Worm (Caenorhabditis elegans) whole organism, L1 larva: Measurements from ENCODE around the gene T19D12.1.

Source experiments
- C16A3.4 ChIP-seq: fragments of 150-350 bp; optimal IDR thresholded peaks from 2 replicates; lab custom pipeline; 2014; ENCODE audit warnings: missing biosample characterization, missing genetic modification characterization
- F16B12.6 ChIP-seq: fragments of 150-350 bp; optimal IDR thresholded peaks from 2 replicates; lab custom pipeline; 2014; ENCODE audit warnings: missing biosample characterization, missing genetic modification characterization
- ceh-82 ChIP-seq, 3 experiments: fragments of 150-350 bp in 1 of 3; sonication (generic microtip) in 2 of 3; optimal IDR thresholded peaks; 2 replicates each; lab custom pipeline; 2014 to 2017; ENCODE audit warnings: missing biosample characterization in 3 of 3, missing genetic modification characterization in 3 of 3
- efl-3 ChIP-seq: fragments of 200-800 bp; sonication (Bioruptor generic); optimal IDR thresholded peaks from 2 replicates; lab custom pipeline; 2018; ENCODE audit warnings: mild to moderate bottlenecking, missing genetic modification characterization, missing compliant biosample characterization
- lin-13 ChIP-seq: fragments of 150-350 bp; optimal IDR thresholded peaks from 2 replicates; lab custom pipeline; 2014; ENCODE audit warnings: missing biosample characterization, missing genetic modification reagents, missing genetic modification characterization
- mep-1 ChIP-seq: fragments of 150-350 bp; optimal IDR thresholded peaks from 2 replicates; lab custom pipeline; 2014; ENCODE audit warnings: missing biosample characterization, missing genetic modification characterization
- nhr-237 ChIP-seq: fragments of 150-350 bp; optimal IDR thresholded peaks from 2 replicates; lab custom pipeline; 2014; ENCODE audit warnings: missing biosample characterization, missing genetic modification characterization
- nhr-28 ChIP-seq: fragments of 150-350 bp; optimal IDR thresholded peaks from 2 replicates; lab custom pipeline; 2014; ENCODE audit warnings: missing biosample characterization, missing genetic modification characterization
- nhr-76 ChIP-seq: sonication (generic microtip); optimal IDR thresholded peaks from 2 replicates; lab custom pipeline; 2017; ENCODE audit warnings: missing biosample characterization, missing genetic modification characterization
- skn-1 ChIP-seq: fragments of 150-350 bp; optimal IDR thresholded peaks from 2 replicates; lab custom pipeline; 2014; ENCODE audit warnings: missing biosample characterization, missing genetic modification characterization
- snu-23 ChIP-seq: sonication (generic microtip); optimal IDR thresholded peaks from 2 replicates; lab custom pipeline; 2016; ENCODE audit warnings: missing genetic modification characterization, missing compliant biosample characterization
- unc-130 ChIP-seq: fragments of 150-350 bp; optimal IDR thresholded peaks from 2 replicates; lab custom pipeline; 2017; ENCODE audit warnings: missing biosample characterization, missing genetic modification characterization, inconsistent platforms
- unc-30 ChIP-seq: sonication (generic microtip); optimal IDR thresholded peaks from 2 replicates; lab custom pipeline; 2017; ENCODE audit warnings: missing biosample characterization, missing genetic modification characterization

- TF ChIP-seq ceh-82 (tag; optimal IDR thresholded peaks at IDR 0.05; lab: Kevin White, UChicago) (no peak), skn-1 (tag; lab: Kevin White, UChicago) (no peak), lin-13 (no peak), nhr-28 (tag; lab: Kevin White, UChicago) (no peak), nhr-237 (tag; lab: Kevin White, UChicago) (no peak), snu-23 (no peak), C16A3.4 (tag; lab: Kevin White, UChicago) (no peak), efl-3 (GFP tag; lab: Kevin White, UChicago) (no peak), unc-30 (no peak), F16B12.6 (tag; lab: Kevin White, UChicago) (no peak), nhr-76 (tag; lab: Kevin White, UChicago) (no peak), unc-130 (tag; lab: Kevin White, UChicago) (no peak), mep-1 (tag; lab: Kevin White, UChicago) (no peak)
Observed at ce11 chrII:6685964-6686363, 19.3 kb downstream of the T19D12.1 start.
